Fruit fly (Drosophila melanogaster): ENCODE results near the gene CG8475.

The CG8475 gene

DNA sequence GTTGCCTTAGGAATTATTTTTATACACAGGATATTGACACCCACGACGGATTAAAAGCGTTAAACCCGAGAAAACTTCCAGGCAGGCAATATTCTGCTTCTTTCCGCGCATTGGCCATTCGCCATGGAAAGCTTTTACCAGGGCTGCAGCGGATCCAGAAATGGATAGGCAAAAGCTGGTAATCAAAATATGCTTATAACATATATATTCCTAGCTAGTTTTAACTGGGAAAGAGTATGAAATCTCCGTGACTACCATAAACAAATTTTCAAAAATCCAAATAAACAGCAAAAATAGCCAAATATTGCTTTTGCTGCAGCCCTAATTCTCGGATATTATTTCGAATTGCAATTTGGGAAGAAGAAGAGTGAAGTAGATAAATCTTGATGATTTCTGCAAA lies 37.2 kb downstream of the CG8475 start, which contains the start of the genes PAPLA1 and Rbsn-5 (continued):
- peak; percentile 75 for TF ChIP-seq CG10274 (GFP tag; optimal IDR thresholded peaks at IDR 0.05)
- TF ChIP-seq Awh (GFP tag; IDR thresholded peaks at IDR 0.05): peak; percentile 86
- TF ChIP-seq CG11560 (tag; IDR thresholded peaks at IDR 0.05): peak; percentile 79; the same call in 2 of the 3 replicates
- peak; percentile 92 for TF ChIP-seq CG13775 (GFP tag; optimal IDR thresholded peaks at IDR 0.05)
- TF ChIP-seq dysf (GFP tag; IDR thresholded peaks at IDR 0.05): peak; percentile 94
- no peak for TF ChIP-seq CG14860 (GFP tag; IDR thresholded peaks at IDR 0.05; ENCODE audit: partially characterized antibody)
- peak; percentile 90 for TF ChIP-seq CG8388 (GFP tag; optimal IDR thresholded peaks at IDR 0.05)
- peak; percentile 40 for TF ChIP-seq gfzf (GFP tag; optimal IDR thresholded peaks at IDR 0.05)
- TF ChIP-seq NfI (GFP tag; optimal IDR thresholded peaks at IDR 0.05): peak; percentile 93
- peak; percentile 89 for TF ChIP-seq CG11247 (GFP tag; IDR thresholded peaks at IDR 0.05)
- TF ChIP-seq CG7372 (GFP tag; IDR thresholded peaks at IDR 0.05): peak; percentile 91
- TF ChIP-seq CG4820 (GFP tag; optimal IDR thresholded peaks at IDR 0.05): peak; percentile 94
- peak; percentile 93 for TF ChIP-seq Side (GFP tag; optimal IDR thresholded peaks at IDR 0.05)
- TF ChIP-seq CG8089 (GFP tag; optimal IDR thresholded peaks at IDR 0.05): peak; percentile 93
- peak; percentile 95 for TF ChIP-seq Fer3 (tag; optimal IDR thresholded peaks at IDR 0.05)
- peak; percentile 81 for TF ChIP-seq CG7987 (GFP tag; optimal IDR thresholded peaks at IDR 0.05)
- peak; percentile 95 for TF ChIP-seq CG1603 (tag; optimal IDR thresholded peaks at IDR 0.05)
- peak; percentile 80 for TF ChIP-seq CG2875 (GFP tag; optimal IDR thresholded peaks at IDR 0.05)
- peak; percentile 74 for TF ChIP-seq onecut (GFP tag; IDR thresholded peaks at IDR 0.05)
- TF ChIP-seq kah (GFP tag; optimal IDR thresholded peaks at IDR 0.05): peak; percentile 77
- TF ChIP-seq CHES-1-like (GFP tag; optimal IDR thresholded peaks at IDR 0.05): peak; percentile 98
- TF ChIP-seq CG15479 (GFP tag; optimal IDR thresholded peaks at IDR 0.05): no peak
- peak; percentile 93 for TF ChIP-seq CG14710 (tag; optimal IDR thresholded peaks at IDR 0.05)
- no peak for TF ChIP-seq cg (GFP tag; optimal IDR thresholded peaks at IDR 0.05)
- peak; percentile 88 for TF ChIP-seq Nf-YC (tag; optimal IDR thresholded peaks at IDR 0.05)
- TF ChIP-seq CG10959 (GFP tag; IDR thresholded peaks at IDR 0.05): peak; percentile 72
- peak; percentile 49 for TF ChIP-seq CG15073 (GFP tag; optimal IDR thresholded peaks at IDR 0.05)
- peak; percentile 81 for TF ChIP-seq CG17802 (tag; optimal IDR thresholded peaks at IDR 0.05)
- peak; percentile 94 for TF ChIP-seq Six4 (GFP tag; optimal IDR thresholded peaks at IDR 0.05)
- peak; percentile 94 for TF ChIP-seq CG18599 (GFP tag; optimal IDR thresholded peaks at IDR 0.05)
- peak; percentile 97 for TF ChIP-seq HmgZ (tag; optimal IDR thresholded peaks at IDR 0.05)
- TF ChIP-seq Sox100B (GFP tag; optimal IDR thresholded peaks at IDR 0.05): peak; percentile 83
- peak; percentile 93 for TF ChIP-seq lmd (GFP tag; IDR thresholded peaks at IDR 0.05)
- TF ChIP-seq mld (GFP tag; IDR thresholded peaks at IDR 0.05; ENCODE audit: partially characterized antibody): no peak
- peak; percentile 81 for TF ChIP-seq CG15011 (GFP tag; optimal IDR thresholded peaks at IDR 0.05)
- TF ChIP-seq CG13424 (tag; optimal IDR thresholded peaks at IDR 0.05): peak; percentile 96
- TF ChIP-seq CG13624 (GFP tag; optimal IDR thresholded peaks at IDR 0.05): peak; percentile 96
- TF ChIP-seq TFAM (GFP tag; optimal IDR thresholded peaks at IDR 0.05): peak; percentile 8
- TF ChIP-seq wor (GFP tag; IDR thresholded peaks at IDR 0.05): peak; percentile 72
- TF ChIP-seq Neu2 (GFP tag; optimal IDR thresholded peaks at IDR 0.05; ENCODE audit: borderline replicate concordance): peak; percentile 63
- peak; percentile 94 for TF ChIP-seq Atf3 (GFP tag; optimal IDR thresholded peaks at IDR 0.05)
- TF ChIP-seq B-H2 (GFP tag; optimal IDR thresholded peaks at IDR 0.05): peak; percentile 97
- peak; percentile 71 for TF ChIP-seq ro (GFP tag; IDR thresholded peaks at IDR 0.05)
- TF ChIP-seq CkIIα-i1 (GFP tag; IDR thresholded peaks at IDR 0.05): no peak
- peak; percentile 89 for TF ChIP-seq p53 (GFP tag; optimal IDR thresholded peaks at IDR 0.05)
- TF ChIP-seq Ravus (GFP tag; IDR thresholded peaks at IDR 0.05): peak; percentile 66
- peak; percentile 85 for TF ChIP-seq CG33557 (GFP tag; optimal IDR thresholded peaks at IDR 0.05)
- TF ChIP-seq CG9215 (GFP tag; IDR thresholded peaks at IDR 0.05): peak; percentile 89
- TF ChIP-seq Fer1 (GFP tag; optimal IDR thresholded peaks at IDR 0.05): peak; percentile 93
- peak; percentile 74 for TF ChIP-seq GATAe (GFP tag; conservative IDR thresholded peaks at IDR 0.05)
- peak; percentile 85 for TF ChIP-seq CG32767 (GFP tag; IDR thresholded peaks at IDR 0.05)
